Worm (Caenorhabditis elegans) whole organism, young adult: Measurements from ENCODE around the gene exp-1.

Experiments used
- B0261.1 ChIP-seq: sonication (generic microtip); optimal IDR thresholded peaks from 2 replicates; lab custom pipeline; 2016; ENCODE audit warnings: mild to moderate bottlenecking, missing genetic modification characterization, moderate library complexity, missing compliant biosample characterization
- D2030.7 ChIP-seq: fragments of 200-800 bp; sonication (Bioruptor generic); IDR thresholded peaks from 2 replicates; pipeline ENCODE4 v1.3.6; 2022; ENCODE audit warnings: missing genetic modification reagents, missing genetic modification characterization, missing compliant biosample characterization
- F49E8.2 ChIP-seq: sonication (generic microtip); optimal IDR thresholded peaks from 3 replicates; lab custom pipeline; 2017; ENCODE audit warnings: missing genetic modification characterization, mild to moderate bottlenecking, missing compliant biosample characterization, antibody characterized with exemption, moderate library complexity; ENCODE audit not compliant: insufficient read depth
- T07F8.4 ChIP-seq: sonication (generic microtip); optimal IDR thresholded peaks from 2 replicates; lab custom pipeline; 2016; ENCODE audit warnings: mild to moderate bottlenecking, missing genetic modification characterization, moderate library complexity, missing compliant biosample characterization
- T26A5.8 ChIP-seq: sonication (generic microtip); optimal IDR thresholded peaks from 2 replicates; lab custom pipeline; 2016; ENCODE audit warnings: missing genetic modification characterization, missing compliant biosample characterization
- Y79H2A.3 ChIP-seq: fragments of 200-800 bp; sonication (Bioruptor generic); conservative IDR thresholded peaks from 2 replicates; pipeline ENCODE4 v1.3.6; 2022; ENCODE audit warnings: missing genetic modification reagents, missing genetic modification characterization, missing compliant biosample characterization
- ama-1 ChIP-seq, 3 experiments: fragments of 150-350 bp in 1 of 3; sonication (generic microtip) in 2 of 3; optimal IDR thresholded peaks; 2 replicates each; lab custom pipeline; 2014 to 2018; ENCODE audit warnings: missing biosample characterization in 2 of 3, missing genetic modification characterization in 2 of 3, missing genetic modification reagents in 2 of 3
- attf-5 ChIP-seq: fragments of 200-800 bp; sonication (Bioruptor generic); optimal IDR thresholded peaks from 2 replicates; lab custom pipeline; 2018; ENCODE audit warnings: mild to moderate bottlenecking, missing genetic modification characterization, missing compliant biosample characterization
- attf-6 ChIP-seq: fragments of 200-800 bp; sonication (Bioruptor generic); IDR thresholded peaks from 2 replicates; pipeline ENCODE4 v1.3.6; 2022; ENCODE audit warnings: missing genetic modification reagents, missing genetic modification characterization, missing compliant biosample characterization
- ceh-40 ChIP-seq: fragments of 200-800 bp; sonication (Bioruptor generic); IDR thresholded peaks from 2 replicates; pipeline ENCODE4 v1.3.6; 2022; ENCODE audit warnings: missing genetic modification characterization, missing compliant biosample characterization
- ceh-79 ChIP-seq: sonication (generic microtip); optimal IDR thresholded peaks from 2 replicates; lab custom pipeline; 2017; ENCODE audit warnings: mild to moderate bottlenecking, missing genetic modification characterization, missing compliant biosample characterization
- chd-7 ChIP-seq: sonication (generic microtip); optimal IDR thresholded peaks from 2 replicates; lab custom pipeline; 2016; ENCODE audit warnings: mild to moderate bottlenecking, missing genetic modification characterization, moderate library complexity, missing compliant biosample characterization
- dpl-1 ChIP-seq: fragments of 150-350 bp; optimal IDR thresholded peaks from 2 replicates; lab custom pipeline; 2014; ENCODE audit warnings: missing biosample characterization, missing genetic modification reagents, missing genetic modification characterization
- egl-18 ChIP-seq: fragments of 200-800 bp; sonication (Bioruptor generic); IDR thresholded peaks from 2 replicates; pipeline ENCODE4 v1.3.6; 2022; ENCODE audit warnings: missing genetic modification reagents, missing genetic modification characterization, missing compliant biosample characterization
- gei-17 ChIP-seq: fragments of 200-800 bp; sonication (Bioruptor generic); optimal IDR thresholded peaks from 2 replicates; lab custom pipeline; 2018; ENCODE audit warnings: mild to moderate bottlenecking, missing genetic modification characterization, missing compliant biosample characterization
- hlh-12 ChIP-seq: sonication (generic microtip); optimal IDR thresholded peaks from 2 replicates; lab custom pipeline; 2016; ENCODE audit warnings: missing genetic modification characterization, missing compliant biosample characterization
- let-526 ChIP-seq: fragments of 200-800 bp; sonication (Bioruptor generic); IDR thresholded peaks from 2 replicates; pipeline ENCODE4 v1.3.6; 2022; ENCODE audit warnings: missing genetic modification reagents, missing genetic modification characterization, missing compliant biosample characterization
- lin-26 ChIP-seq: fragments of 200-800 bp; sonication (Bioruptor generic); IDR thresholded peaks from 2 replicates; pipeline ENCODE4 v1.3.6; 2022; ENCODE audit warnings: missing genetic modification reagents, missing genetic modification characterization, missing compliant biosample characterization
- lin-54 ChIP-seq: fragments of 200-800 bp; sonication (Bioruptor generic); optimal IDR thresholded peaks from 2 replicates; lab custom pipeline; 2018; ENCODE audit warnings: mild to moderate bottlenecking, missing genetic modification characterization, missing compliant biosample characterization
- lir-1 ChIP-seq: fragments of 200-800 bp; sonication (Bioruptor generic); conservative IDR thresholded peaks from 2 replicates; pipeline ENCODE4 v1.3.6; 2022; ENCODE audit warnings: missing genetic modification reagents, missing genetic modification characterization, missing compliant biosample characterization
- lsl-1 ChIP-seq: fragments of 200-800 bp; sonication (Bioruptor generic); optimal IDR thresholded peaks from 2 replicates; lab custom pipeline; 2018; ENCODE audit warnings: mild to moderate bottlenecking, missing genetic modification characterization, moderate library complexity, missing compliant biosample characterization
- lsy-27 ChIP-seq: sonication (generic microtip); optimal IDR thresholded peaks from 2 replicates; lab custom pipeline; 2017; ENCODE audit warnings: missing genetic modification characterization, mild to moderate bottlenecking, missing compliant biosample characterization, antibody characterized with exemption, missing genotype, borderline replicate concordance; ENCODE audit not compliant: insufficient read depth
- madf-10 ChIP-seq: sonication (generic microtip); optimal IDR thresholded peaks from 2 replicates; lab custom pipeline; 2016; ENCODE audit warnings: mild to moderate bottlenecking, missing genetic modification characterization, missing compliant biosample characterization
- madf-8 ChIP-seq: fragments of 200-800 bp; sonication (Bioruptor generic); conservative IDR thresholded peaks from 2 replicates; pipeline ENCODE4 v1.3.6; 2022; ENCODE audit warnings: missing genetic modification reagents, missing genetic modification characterization, missing compliant biosample characterization
- mxl-1 ChIP-seq: sonication (generic microtip); optimal IDR thresholded peaks from 2 replicates; lab custom pipeline; 2016; ENCODE audit warnings: missing genetic modification characterization, missing compliant biosample characterization
- nfya-1 ChIP-seq: sonication (generic microtip); optimal IDR thresholded peaks from 2 replicates; lab custom pipeline; 2017; ENCODE audit warnings: antibody characterized with exemption, missing compliant biosample characterization, missing genetic modification characterization, borderline replicate concordance; ENCODE audit not compliant: insufficient read depth
- nfya-2 ChIP-seq: fragments of 200-800 bp; sonication (Bioruptor generic); IDR thresholded peaks from 2 replicates; pipeline ENCODE4 v1.3.6; 2022; ENCODE audit warnings: missing genetic modification reagents, missing genetic modification characterization, missing compliant biosample characterization
- nhr-120 ChIP-seq: fragments of 200-800 bp; sonication (Bioruptor generic); IDR thresholded peaks from 2 replicates; pipeline ENCODE4 v1.3.6; 2022; ENCODE audit warnings: missing genetic modification characterization, missing compliant biosample characterization
- nhr-80 ChIP-seq: sonication (generic microtip); optimal IDR thresholded peaks from 2 replicates; lab custom pipeline; 2016; ENCODE audit warnings: missing genetic modification characterization, missing compliant biosample characterization
- pbrm-1 ChIP-seq: fragments of 200-800 bp; sonication (Bioruptor generic); IDR thresholded peaks from 2 replicates; pipeline ENCODE4 v1.3.6; 2022; ENCODE audit warnings: missing genetic modification reagents, missing genetic modification characterization, missing compliant biosample characterization
- repo-1 ChIP-seq: sonication (generic microtip); optimal IDR thresholded peaks from 2 replicates; lab custom pipeline; 2017; ENCODE audit warnings: mild to moderate bottlenecking, missing genetic modification characterization, missing compliant biosample characterization
- sdz-38 ChIP-seq: sonication (generic microtip); optimal IDR thresholded peaks from 2 replicates; lab custom pipeline; 2016; ENCODE audit warnings: missing genotype, missing genetic modification characterization, missing compliant biosample characterization
- snpc-1.1 ChIP-seq: sonication (generic microtip); optimal IDR thresholded peaks from 2 replicates; lab custom pipeline; 2017; ENCODE audit warnings: missing genetic modification characterization, mild to moderate bottlenecking, missing compliant biosample characterization, antibody characterized with exemption, moderate library complexity, missing genotype, missing genetic modification reagents; ENCODE audit not compliant: insufficient read depth
- snpc-1.3 ChIP-seq: sonication (generic microtip); optimal IDR thresholded peaks from 2 replicates; lab custom pipeline; 2017; ENCODE audit warnings: missing genetic modification characterization, mild to moderate bottlenecking, missing compliant biosample characterization, antibody characterized with exemption, moderate library complexity, missing genotype, missing genetic modification reagents; ENCODE audit not compliant: insufficient read depth
- snpc-3.4 ChIP-seq: sonication (generic microtip); optimal IDR thresholded peaks from 2 replicates; lab custom pipeline; 2017; ENCODE audit warnings: missing genetic modification characterization, mild to moderate bottlenecking, missing compliant biosample characterization, antibody characterized with exemption, moderate library complexity, missing genotype, missing genetic modification reagents
- somi-1 ChIP-seq: fragments of 200-800 bp; sonication (Bioruptor generic); optimal IDR thresholded peaks from 2 replicates; lab custom pipeline; 2018; ENCODE audit warnings: mild to moderate bottlenecking, missing genetic modification characterization, missing compliant biosample characterization
- ztf-26 ChIP-seq: sonication (generic microtip); optimal IDR thresholded peaks from 2 replicates; lab custom pipeline; 2017; ENCODE audit warnings: missing genetic modification characterization, missing compliant biosample characterization
- ztf-28 ChIP-seq: fragments of 200-800 bp; sonication (Bioruptor generic); IDR thresholded peaks from 2 replicates; pipeline ENCODE4 v1.3.6; 2022; ENCODE audit warnings: missing genetic modification reagents, missing genetic modification characterization, missing compliant biosample characterization

Gene exp-1

DNA sequence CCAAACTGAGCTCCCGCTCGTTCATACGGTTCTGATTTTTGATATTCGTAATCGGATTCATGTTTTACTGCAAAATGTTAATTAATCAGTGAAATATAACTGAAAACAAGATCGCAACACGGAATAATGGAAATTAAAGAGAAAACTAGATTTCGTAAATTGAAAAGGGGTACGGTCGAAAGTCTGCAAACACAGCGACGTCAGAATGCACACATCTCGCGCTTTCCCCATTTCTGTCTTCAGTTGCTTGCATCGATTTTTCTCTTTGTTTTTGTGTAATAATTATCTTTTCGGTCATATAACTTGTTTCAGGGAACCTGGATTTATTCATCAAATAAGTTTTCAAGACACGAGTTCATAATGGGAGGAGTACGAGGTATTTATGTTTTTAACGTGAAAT lies 36.0 kb upstream of the exp-1 start, which contains the start of the genes rbmx-2 and C30B5.2 (continued):
- TF ChIP-seq T26A5.8 (tag; lab: Kevin White, UChicago), result no peak
- TF ChIP-seq let-526 (GFP tag; lab: Robert Waterston, UW), result no peak
- no peak for TF ChIP-seq Y79H2A.3
- TF ChIP-seq lsy-27, result peak; percentile 7
- no peak for TF ChIP-seq chd-7
- TF ChIP-seq attf-6 (GFP tag; lab: Robert Waterston, UW), result no peak
- no peak for TF ChIP-seq snpc-1.1 (tag; lab: Kevin White, UChicago)
- TF ChIP-seq snpc-3.4 (tag; lab: Kevin White, UChicago), result peak; percentile 20
- no peak for TF ChIP-seq ztf-28 (GFP tag; lab: Robert Waterston, UW)
- no peak for TF ChIP-seq nfya-1 (tag; lab: Kevin White, UChicago)
- no peak for TF ChIP-seq nfya-2
- peak; percentile 23; the same call in 1 of the 2 replicates for TF ChIP-seq D2030.7 (GFP tag; lab: Robert Waterston, UW)
- no peak for TF ChIP-seq nhr-120 (GFP tag; lab: Robert Waterston, UW)
- TF ChIP-seq hlh-12, result no peak
- TF ChIP-seq somi-1 (GFP tag; lab: Kevin White, UChicago), result no peak
- no peak for TF ChIP-seq egl-18 (GFP tag; lab: Robert Waterston, UW)
- no peak for TF ChIP-seq lin-54 (GFP tag; lab: Kevin White, UChicago)
- TF ChIP-seq ama-1 (optimal IDR thresholded peaks at IDR 0.05; lab: Kevin White, UChicago), result no peak
- TF ChIP-seq ama-1 (GFP tag; optimal IDR thresholded peaks at IDR 0.05; lab: Kevin White, UChicago), result no peak
- no peak for TF ChIP-seq repo-1 (tag; lab: Kevin White, UChicago)
- TF ChIP-seq F49E8.2 (tag; lab: Kevin White, UChicago), result no peak
- no peak for TF ChIP-seq B0261.1 (tag; lab: Kevin White, UChicago)
- TF ChIP-seq ceh-40 (GFP tag; lab: Robert Waterston, UW), result no peak
- no peak for TF ChIP-seq dpl-1 (GFP tag; lab: Kevin White, UChicago)
- TF ChIP-seq lsl-1, result peak; percentile 60

DNA sequence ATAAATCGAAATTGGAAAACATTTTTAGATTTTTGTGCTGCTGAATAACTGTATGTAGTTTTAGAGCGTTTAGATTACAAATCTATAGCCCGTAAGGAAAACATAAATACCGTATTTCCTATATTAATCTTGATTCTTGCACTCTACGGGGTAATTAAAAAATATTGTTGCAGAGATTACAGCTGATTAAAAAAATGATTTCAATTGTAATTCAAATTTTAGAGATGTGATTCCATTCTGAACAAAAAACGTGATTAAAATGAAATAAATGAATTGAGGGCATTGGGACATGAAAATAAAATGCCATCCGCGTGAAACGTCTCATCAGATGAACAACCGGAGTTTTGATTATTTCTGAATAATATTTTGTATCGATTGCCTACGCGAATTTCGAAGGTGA lies 31.6 kb upstream of the exp-1 start, which contains the start of gene cpb-2:
cpb-2 (plus strand) TSS at position 301 of the 400 bp plus-strand sequence.
- TF ChIP-seq sdz-38 (tag; lab: Kevin White, UChicago), result no peak
- no peak for TF ChIP-seq lir-1 (GFP tag; lab: Robert Waterston, UW)

DNA sequence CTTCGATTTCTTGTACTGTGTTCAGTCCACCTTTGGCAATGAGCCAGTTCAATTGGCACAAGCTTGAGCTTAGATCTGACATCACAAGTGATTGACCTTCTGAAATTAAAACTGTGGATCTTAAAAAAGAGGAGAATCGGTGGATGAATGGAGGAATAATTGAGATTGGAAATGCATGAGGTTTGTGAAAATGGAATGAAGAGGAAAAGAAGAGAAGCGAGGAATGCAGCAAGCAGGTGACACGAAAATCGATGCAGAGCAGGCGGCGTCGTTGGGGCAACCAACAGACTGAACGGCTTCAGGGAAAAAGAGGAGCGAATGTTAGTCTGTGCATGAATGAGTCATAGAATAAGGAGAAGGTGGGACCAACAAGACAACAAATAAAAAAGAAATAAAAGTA lies 30.4 kb upstream of the exp-1 start, which contains the start of gene fkh-8:
fkh-8 (minus strand) TSS at position 101 of the 400 bp plus-strand sequence.
- TF ChIP-seq snpc-1.3 (no peak), mxl-1 (tag; lab: Kevin White, UChicago) (no peak), lin-26 (no peak), T07F8.4 (tag; lab: Kevin White, UChicago) (no peak), repo-1 (tag; lab: Kevin White, UChicago) (no peak), T26A5.8 (tag; lab: Kevin White, UChicago) (no peak), gei-17 (GFP tag; lab: Kevin White, UChicago) (no peak), attf-5 (GFP tag; lab: Kevin White, UChicago) (no peak), ceh-79 (tag; lab: Kevin White, UChicago) (no peak)

DNA sequence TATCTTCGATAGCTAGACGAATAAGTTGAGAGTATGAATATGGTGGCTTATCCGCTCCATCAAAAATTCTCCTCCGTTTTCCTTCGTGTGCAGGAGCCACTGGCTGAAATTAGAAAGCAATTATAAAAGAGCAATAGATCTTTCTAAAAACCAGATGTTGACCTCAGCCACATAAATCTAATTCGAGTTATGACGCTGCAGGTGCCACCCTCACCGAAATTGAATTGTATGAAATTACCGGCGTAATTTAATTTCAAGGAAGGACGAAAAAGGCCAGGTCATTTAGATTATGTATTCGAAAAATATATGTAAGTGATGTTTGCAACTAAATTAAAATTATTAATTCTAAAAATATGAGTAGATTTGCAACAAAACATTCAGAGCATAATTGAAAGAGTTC lies 29.9 kb upstream of the exp-1 start:
- TF ChIP-seq mxl-1 (tag; lab: Kevin White, UChicago), result no peak
- TF ChIP-seq ztf-26 (tag; lab: Kevin White, UChicago), result no peak
- no peak for TF ChIP-seq madf-8 (GFP tag; lab: Robert Waterston, UW)
- TF ChIP-seq nhr-80 (tag; lab: Kevin White, UChicago), result no peak
- no peak for TF ChIP-seq pbrm-1 (GFP tag; lab: Robert Waterston, UW)
- TF ChIP-seq madf-10, result no peak
- TF ChIP-seq, all 124 proteins: peak for 0
